Fruit fly (Drosophila melanogaster) whole organism: ENCODE results near the gene Gbp3.

Experiments used
- CG8478 ChIP-seq: fragments of >200 bp; optimal IDR thresholded peaks from 2 replicates; lab custom pipeline; 2018; ENCODE audit warnings: inconsistent platforms
- Dll ChIP-seq: fragments of >200 bp; optimal IDR thresholded peaks from 2 replicates; lab custom pipeline; 2017
- EcR ChIP-seq, 2 experiments: fragments of >200 bp; optimal IDR thresholded peaks; 2 replicates each; lab custom pipeline; 2017; ENCODE audit warnings: missing biosample characterization in 2 of 2, missing genetic modification characterization in 2 of 2, missing genetic modification reagents in 2 of 2
- pan ChIP-seq: fragments of >200 bp; optimal IDR thresholded peaks from 2 replicates; lab custom pipeline; 2017
- psq ChIP-seq: fragments of >200 bp; optimal IDR thresholded peaks from 2 replicates; lab custom pipeline; 2017
- usp ChIP-seq: fragments of >200 bp; optimal IDR thresholded peaks from 2 replicates; lab custom pipeline; 2017; ENCODE audit warnings: missing biosample characterization, missing genetic modification characterization, mixed read lengths

The Gbp3 gene

dm6 chr3R:23026652-23027427, 49.8 kb downstream of the Gbp3 start, which contains the start of gene lmd:
Gene lmd (minus strand): TSS chr3R:23026713.
- TF ChIP-seq psq (lab: Kevin White, UChicago): no peak
- TF ChIP-seq EcR (GFP tag; optimal IDR thresholded peaks at IDR 0.05; lab: Kevin White, UChicago): no peak
- TF ChIP-seq Dll (lab: Kevin White, UChicago): no peak
- TF ChIP-seq CG8478 (lab: Kevin White, UChicago): no peak
- no peak for TF ChIP-seq pan (lab: Kevin White, UChicago)
- TF ChIP-seq usp (GFP tag; lab: Kevin White, UChicago): no peak

dm6 chr3R:23027428-23027813, 50.4 kb downstream of the Gbp3 start:
- TF ChIP-seq Dll (lab: Kevin White, UChicago) (no peak), psq (lab: Kevin White, UChicago) (no peak), CG8478 (lab: Kevin White, UChicago) (no peak), usp (GFP tag; lab: Kevin White, UChicago) (no peak), pan (lab: Kevin White, UChicago) (no peak), EcR (GFP tag; optimal IDR thresholded peaks at IDR 0.05; lab: Kevin White, UChicago) (no peak)
